Fruit fly (Drosophila melanogaster) whole organism, embryonic: Measurements from ENCODE around the gene CG13894.

Source experiments
- Abd-B ChIP-seq: fragments of 200-800 bp; sonication (Bioruptor generic); optimal IDR thresholded peaks from 2 replicates; lab custom pipeline; 2018; ENCODE audit warnings: missing biosample characterization, mild to moderate bottlenecking, missing genetic modification characterization, moderate library complexity
- Awh ChIP-seq: fragments of 200-800 bp; sonication (Bioruptor generic); IDR thresholded peaks from 2 replicates; pipeline ENCODE4, ENCODE4 v1.3.6; 2022; ENCODE audit warnings: missing biosample characterization, missing genetic modification characterization
- CG10366 ChIP-seq: fragments of 200-800 bp; sonication (Bioruptor generic); IDR thresholded peaks from 2 replicates; pipeline ENCODE4 v1.3.6; 2022; ENCODE audit warnings: missing biosample characterization, missing genetic modification characterization
- CG10431 ChIP-seq: fragments of 200-800 bp; sonication (Bioruptor generic); optimal IDR thresholded peaks from 3 replicates; lab custom pipeline; 2018; ENCODE audit warnings: missing biosample characterization, mild to moderate bottlenecking, missing genetic modification characterization
- CG11398 ChIP-seq: fragments of 200-800 bp; sonication (Bioruptor generic); optimal IDR thresholded peaks from 2 replicates; lab custom pipeline; 2016; ENCODE audit warnings: missing biosample characterization, missing genetic modification characterization
- CG13296 ChIP-seq: fragments of 200-800 bp; sonication (Bioruptor generic); optimal IDR thresholded peaks from 3 replicates; lab custom pipeline; 2018; ENCODE audit warnings: missing biosample characterization, mild to moderate bottlenecking, missing genetic modification characterization
- CG13775 ChIP-seq: fragments of 200-800 bp; sonication (Bioruptor generic); optimal IDR thresholded peaks from 3 replicates; lab custom pipeline; 2017; ENCODE audit warnings: missing biosample characterization, mild to moderate bottlenecking, missing genetic modification characterization
- CG14667 ChIP-seq: fragments of 200-800 bp; sonication (Bioruptor generic); IDR thresholded peaks from 2 replicates; pipeline ENCODE4 v1.3.6; 2022; ENCODE audit warnings: missing biosample characterization, missing genetic modification characterization
- CG14965 ChIP-seq: fragments of 200-800 bp; sonication (Bioruptor generic); optimal IDR thresholded peaks from 2 replicates; lab custom pipeline; 2016; ENCODE audit warnings: missing biosample characterization, missing genetic modification characterization, borderline replicate concordance
- CG16779 ChIP-seq: fragments of 200-800 bp; sonication (Bioruptor generic); IDR thresholded peaks from 2 replicates; pipeline ENCODE4 v1.3.6; 2022; ENCODE audit warnings: missing biosample characterization, missing genetic modification characterization
- CG17359 ChIP-seq: fragments of 200-800 bp; sonication (Bioruptor generic); optimal IDR thresholded peaks from 3 replicates; lab custom pipeline; 2018; ENCODE audit warnings: missing biosample characterization, mild to moderate bottlenecking, missing genetic modification characterization, moderate library complexity
- CG17912 ChIP-seq: fragments of 200-800 bp; sonication (Bioruptor generic); optimal IDR thresholded peaks from 2 replicates; lab custom pipeline; 2018; ENCODE audit warnings: missing biosample characterization, mild to moderate bottlenecking, missing genetic modification characterization
- CG31388 ChIP-seq: fragments of 200-800 bp; sonication (Bioruptor generic); optimal IDR thresholded peaks from 2 replicates; lab custom pipeline; 2016; ENCODE audit warnings: missing biosample characterization, missing genetic modification characterization
- CG32767 ChIP-seq: fragments of 200-800 bp; sonication (Bioruptor generic); IDR thresholded peaks from 2 replicates; pipeline ENCODE4 v1.3.6; 2022; ENCODE audit warnings: missing biosample characterization, missing genetic modification characterization
- CG5180 ChIP-seq: fragments of 200-800 bp; sonication (Bioruptor generic); optimal IDR thresholded peaks from 3 replicates; lab custom pipeline; 2017; ENCODE audit warnings: missing biosample characterization, missing genetic modification characterization, mild to moderate bottlenecking, moderate library complexity, missing genetic modification reagents
- CG6683 ChIP-seq: fragments of 200-800 bp; sonication (Bioruptor generic); optimal IDR thresholded peaks from 2 replicates; lab custom pipeline; 2017; ENCODE audit warnings: missing biosample characterization, mild to moderate bottlenecking, missing genetic modification characterization, missing genetic modification reagents
- CG6854 ChIP-seq: fragments of 200-800 bp; sonication (Bioruptor generic); optimal IDR thresholded peaks from 3 replicates; lab custom pipeline; 2017; ENCODE audit warnings: missing biosample characterization, mild to moderate bottlenecking, missing genetic modification characterization
- CG7928 ChIP-seq: fragments of 200-800 bp; sonication (Bioruptor generic); optimal IDR thresholded peaks from 2 replicates; lab custom pipeline; 2017; ENCODE audit warnings: missing biosample characterization, mild to moderate bottlenecking, missing genetic modification characterization
- CG9876 ChIP-seq: fragments of 200-800 bp; sonication (Bioruptor generic); optimal IDR thresholded peaks from 2 replicates; lab custom pipeline; 2016; ENCODE audit warnings: missing biosample characterization, missing genetic modification characterization
- CoRest ChIP-seq: fragments of 200-800 bp; sonication (Bioruptor generic); optimal IDR thresholded peaks from 3 replicates; lab custom pipeline; 2018; ENCODE audit warnings: missing biosample characterization, mild to moderate bottlenecking, missing genetic modification characterization, moderate library complexity
- Doc2 ChIP-seq: fragments of 200-800 bp; sonication (Bioruptor generic); IDR thresholded peaks from 2 replicates; pipeline ENCODE4 v1.3.6; 2022; ENCODE audit warnings: missing biosample characterization, missing genetic modification characterization
- Kr ChIP-seq: fragments of 200-800 bp; sonication (Bioruptor generic); optimal IDR thresholded peaks from 2 replicates; lab custom pipeline; 2017; ENCODE audit warnings: missing biosample characterization, mild to moderate bottlenecking, missing genetic modification characterization
- Lpt ChIP-seq: fragments of >200 bp; optimal IDR thresholded peaks from 2 replicates; lab custom pipeline; 2018; ENCODE audit warnings: missing biosample characterization, missing genetic modification characterization
- MESR4 ChIP-seq: fragments of 200-800 bp; sonication (Bioruptor generic); optimal IDR thresholded peaks from 2 replicates; lab custom pipeline; 2018; ENCODE audit warnings: missing biosample characterization, mild to moderate bottlenecking, missing genetic modification characterization, moderate library complexity
- NC2β ChIP-seq: fragments of 200-800 bp; sonication (Bioruptor generic); optimal IDR thresholded peaks from 2 replicates; lab custom pipeline; 2016; ENCODE audit warnings: missing biosample characterization, missing genetic modification characterization
- Nf-YA ChIP-seq: fragments of 200-800 bp; sonication (Bioruptor generic); IDR thresholded peaks from 2 replicates; pipeline ENCODE4 v1.3.6; 2022; ENCODE audit warnings: missing biosample characterization, missing genetic modification characterization
- Oaz ChIP-seq: fragments of 200-800 bp; sonication (Bioruptor generic); IDR thresholded peaks from 2 replicates; pipeline ENCODE4 v1.3.6; 2022; ENCODE audit warnings: missing biosample characterization, missing genetic modification characterization
- Rfx ChIP-seq: fragments of 200-800 bp; sonication (Bioruptor generic); IDR thresholded peaks from 2 replicates; pipeline ENCODE4 v1.3.6; 2022; ENCODE audit warnings: missing biosample characterization, missing genetic modification characterization
- Sox100B ChIP-seq: fragments of 200-800 bp; sonication (Bioruptor generic); optimal IDR thresholded peaks from 3 replicates; lab custom pipeline; 2018; ENCODE audit warnings: missing biosample characterization, mild to moderate bottlenecking, missing genetic modification characterization
- Taf1 ChIP-seq: fragments of 200-800 bp; sonication (Bioruptor generic); IDR thresholded peaks from 2 replicates; pipeline ENCODE4 v1.3.6; 2022; ENCODE audit warnings: missing biosample characterization, missing genetic modification characterization
- aop ChIP-seq: fragments of 200-800 bp; sonication (Bioruptor generic); IDR thresholded peaks from 2 replicates; pipeline ENCODE4 v1.3.6; 2022; ENCODE audit warnings: missing biosample characterization, missing genetic modification characterization
- ase ChIP-seq: fragments of 200-800 bp; sonication (Bioruptor generic); IDR thresholded peaks from 3 replicates; pipeline ENCODE4 v1.3.6; 2022; ENCODE audit warnings: missing biosample characterization, missing genetic modification characterization
- bowl ChIP-seq: fragments of 200-800 bp; sonication (Bioruptor generic); IDR thresholded peaks from 2 replicates; pipeline ENCODE4 v1.3.6; 2022; ENCODE audit warnings: missing biosample characterization, missing genetic modification characterization
- cwo ChIP-seq: fragments of 200-800 bp; sonication (Bioruptor generic); optimal IDR thresholded peaks from 3 replicates; lab custom pipeline; 2017; ENCODE audit warnings: missing biosample characterization, missing genetic modification characterization, mild to moderate bottlenecking, moderate library complexity, missing genetic modification reagents
- dimm ChIP-seq: fragments of 200-800 bp; sonication (Bioruptor generic); IDR thresholded peaks from 2 replicates; pipeline ENCODE4 v1.3.6; 2022; ENCODE audit warnings: missing biosample characterization, missing genetic modification characterization
- dm ChIP-seq: fragments of 200-800 bp; sonication (Bioruptor generic); optimal IDR thresholded peaks from 3 replicates; lab custom pipeline; 2016; ENCODE audit warnings: missing biosample characterization, missing genetic modification characterization
- esg ChIP-seq: fragments of 200-800 bp; sonication (Bioruptor generic); conservative IDR thresholded peaks from 2 replicates; pipeline ENCODE4 v1.3.6; 2022; ENCODE audit warnings: missing biosample characterization, missing genetic modification characterization
- eve ChIP-seq, 2 experiments: fragments of >200 bp; optimal IDR thresholded peaks; 2 replicates each; lab custom pipeline; 2017; ENCODE audit warnings: missing biosample characterization in 2 of 2, missing genetic modification characterization in 2 of 2
- ewg ChIP-seq: fragments of 200-800 bp; sonication (Bioruptor generic); optimal IDR thresholded peaks from 3 replicates; lab custom pipeline; 2017; ENCODE audit warnings: mild to moderate bottlenecking, missing biosample characterization, missing genetic modification reagents, missing genetic modification characterization
- jing ChIP-seq: fragments of 200-800 bp; sonication (Bioruptor generic); optimal IDR thresholded peaks from 2 replicates; lab custom pipeline; 2018; ENCODE audit warnings: missing biosample characterization, mild to moderate bottlenecking, missing genetic modification characterization
- pan ChIP-seq, 4 experiments: fragments of >200 bp in 3 of 4; fragments of 200-800 bp in 1 of 4; sonication (Bioruptor generic) in 1 of 4; optimal IDR thresholded peaks in 3 of 4; IDR thresholded peaks in 1 of 4; 2 replicates each; pipeline versions ENCODE4 v1.3.6 to Lab custom; 2017 to 2022; ENCODE audit warnings: missing biosample characterization in 2 of 4, missing genetic modification characterization in 2 of 4, mixed read lengths in 1 of 4
- pb ChIP-seq: fragments of 200-800 bp; sonication (Bioruptor generic); optimal IDR thresholded peaks from 3 replicates; lab custom pipeline; 2016; ENCODE audit warnings: missing biosample characterization, missing genetic modification characterization
- peb ChIP-seq: fragments of 200-800 bp; sonication (Bioruptor generic); IDR thresholded peaks from 2 replicates; pipeline ENCODE4 v1.3.6; 2022; ENCODE audit warnings: missing biosample characterization, missing genetic modification characterization
- prd ChIP-seq, 3 experiments: fragments of >200 bp in 2 of 3; fragments of 200-800 bp in 1 of 3; sonication (Bioruptor generic) in 1 of 3; optimal IDR thresholded peaks in 2 of 3; IDR thresholded peaks in 1 of 3; 2 replicates in 2 of 3; 3 replicates in 1 of 3; pipeline versions ENCODE4 v1.3.6 to Lab custom; 2017 to 2022; ENCODE audit warnings: missing biosample characterization in 1 of 3, missing genetic modification characterization in 1 of 3
- pum ChIP-seq: fragments of 200-800 bp; sonication (Bioruptor generic); optimal IDR thresholded peaks from 2 replicates; lab custom pipeline; 2016; ENCODE audit warnings: missing biosample characterization, missing genetic modification characterization
- slbo ChIP-seq: fragments of 200-800 bp; sonication (Bioruptor generic); IDR thresholded peaks from 2 replicates; pipeline ENCODE4 v1.3.6; 2022; ENCODE audit warnings: missing biosample characterization, missing genetic modification characterization
- slp2 ChIP-seq: fragments of 200-800 bp; sonication (Bioruptor generic); optimal IDR thresholded peaks from 2 replicates; lab custom pipeline; 2016; ENCODE audit warnings: missing biosample characterization, missing genetic modification characterization
- sqz ChIP-seq: fragments of 200-800 bp; sonication (Bioruptor generic); optimal IDR thresholded peaks from 3 replicates; lab custom pipeline; 2018; ENCODE audit warnings: missing biosample characterization, mild to moderate bottlenecking, missing genetic modification characterization
- ssp ChIP-seq: fragments of 200-800 bp; sonication (Bioruptor generic); IDR thresholded peaks from 2 replicates; pipeline ENCODE4 v1.3.6; 2022; ENCODE audit warnings: missing biosample characterization, missing genetic modification characterization
- usp ChIP-seq: fragments of >200 bp; optimal IDR thresholded peaks from 2 replicates; lab custom pipeline; 2017; ENCODE audit warnings: missing biosample characterization, missing genetic modification characterization

Gene CG13894

dm6 chr3L:680258-680657, 18.7 kb downstream of the CG13894 start, which contains the start of gene CG17129 (continued):
- TF ChIP-seq CG10431 (GFP tag; lab: Kevin White, UChicago) (no peak), pan (optimal IDR thresholded peaks at IDR 0.05; lab: Kevin White, UChicago) (no peak), pan (GFP tag; optimal IDR thresholded peaks at IDR 0.05 in 1 of 2, IDR thresholded peaks at IDR 0.05 in 1 of 2) (peak in 1 of 2 experiments; percentile 70), CG17912 (GFP tag; lab: Kevin White, UChicago) (peak; percentile 2), CG13775 (GFP tag; lab: Kevin White, UChicago) (peak; percentile 78), CG13296 (GFP tag; lab: Kevin White, UChicago) (peak; percentile 65), slp2 (GFP tag; lab: Kevin White, UChicago) (peak; percentile 78), Sox100B (peak; percentile 61), CG5180 (GFP tag; lab: Kevin White, UChicago) (no peak), Rfx (GFP tag; lab: Robert Waterston, UW) (peak; percentile 86), NC2β (GFP tag; lab: Kevin White, UChicago) (peak; percentile 79), peb (GFP tag; lab: Robert Waterston, UW) (peak; percentile 54; the same call in 1 of the 2 replicates), CG11398 (peak; percentile 68), CG6683 (peak; percentile 14), prd (optimal IDR thresholded peaks at IDR 0.05; lab: Kevin White, UChicago) (no peak), prd (GFP tag; IDR thresholded peaks at IDR 0.05; lab: Robert Waterston, UW) (peak; percentile 88), dimm (GFP tag; lab: Robert Waterston, UW) (no peak), Oaz (GFP tag; lab: Robert Waterston, UW) (no peak), CG7928 (GFP tag; lab: Kevin White, UChicago) (peak; percentile 90), CG14667 (peak; percentile 58; the same call in 1 of the 2 replicates), bowl (GFP tag; lab: Robert Waterston, UW) (peak; percentile 28; the same call in 1 of the 2 replicates), CG6854 (GFP tag; lab: Kevin White, UChicago) (no peak), CG16779 (GFP tag; lab: Robert Waterston, UW) (0 out of 2 replicates have a peak, but pooled peaks have one; percentile 48), Kr (peak; percentile 28), Lpt (GFP tag; lab: Kevin White, UChicago) (no peak), CG32767 (GFP tag; lab: Robert Waterston, UW) (0 out of 2 replicates have a peak, but pooled peaks have one; percentile 41), pum (peak; percentile 87), Abd-B (GFP tag; lab: Kevin White, UChicago) (peak; percentile 76), pb (GFP tag; lab: Kevin White, UChicago) (peak; percentile 46), CG14965 (GFP tag; lab: Kevin White, UChicago) (no peak), Taf1 (GFP tag; lab: Robert Waterston, UW) (peak; percentile 57; the same call in 1 of the 2 replicates), Awh (peak; percentile 56; the same call in 1 of the 2 replicates), CG10366 (GFP tag; lab: Robert Waterston, UW) (peak; percentile 67), CG9876 (GFP tag; lab: Kevin White, UChicago) (peak; percentile 5), CG17359 (tag; lab: Kevin White, UChicago) (peak; percentile 77), jing (GFP tag; lab: Kevin White, UChicago) (no peak), ase (GFP tag; lab: Robert Waterston, UW) (peak; percentile 72), ssp (GFP tag; lab: Robert Waterston, UW) (peak; percentile 74), usp (GFP tag; lab: Kevin White, UChicago) (no peak), Nf-YA (GFP tag; lab: Robert Waterston, UW) (no peak), slbo (GFP tag; lab: Robert Waterston, UW) (peak; percentile 84), eve (GFP tag; optimal IDR thresholded peaks at IDR 0.05; lab: Kevin White, UChicago) (no peak), MESR4 (peak; percentile 21), esg (GFP tag; lab: Robert Waterston, UW) (peak; percentile 62), dm (GFP tag; lab: Kevin White, UChicago) (peak; percentile 56), Doc2 (GFP tag; lab: Robert Waterston, UW) (no peak), aop (GFP tag; lab: Robert Waterston, UW) (no peak), CG31388 (GFP tag; lab: Kevin White, UChicago) (no peak), cwo (GFP tag; lab: Kevin White, UChicago) (peak; percentile 20), ewg (GFP tag; lab: Kevin White, UChicago) (peak; percentile 90), CoRest (tag; lab: Kevin White, UChicago) (peak; percentile 79), sqz (GFP tag; lab: Kevin White, UChicago) (no peak)
